Worm (Caenorhabditis elegans): ENCODE results near the gene cutl-15.

- TF ChIP-seq elt-1 (tag; optimal IDR thresholded peaks at IDR 0.05; ENCODE audit: borderline replicate concordance, insufficient read depth) (no peak), bed-3 (GFP tag; optimal IDR thresholded peaks at IDR 0.05) (no peak), nhr-12 (tag; optimal IDR thresholded peaks at IDR 0.05) (no peak), elt-3 (tag; optimal IDR thresholded peaks at IDR 0.05) (no peak), hlh-1 (tag; optimal IDR thresholded peaks at IDR 0.05) (no peak), nhr-28 (tag; optimal IDR thresholded peaks at IDR 0.05) (no peak), lin-13 (tag; optimal IDR thresholded peaks at IDR 0.05) (no peak), ztf-11 (tag; optimal IDR thresholded peaks at IDR 0.05) (no peak), lin-32 (GFP tag; optimal IDR thresholded peaks at IDR 0.05) (no peak), unc-62 (GFP tag; optimal IDR thresholded peaks at IDR 0.05) (no peak), drap-1 (GFP tag; optimal IDR thresholded peaks at IDR 0.05) (no peak), blmp-1 (tag; optimal IDR thresholded peaks at IDR 0.05) (no peak)
These were observed 9.4 kb upstream of the cutl-15 start for ce11 chrII:8956896-8957295.

Measured in whole organism, mixed stage, embryonic.